ENCODE assay signal across 5 worm cellular contexts in genomic region chrX:5669733-5670132, ce11.
TF ChIP-seq lines count a peak whose summit lies in the region.

No protein-coding gene starts in this region.

TF ChIP-seq in whole organism, L1 larva, 84 proteins besides CTCF, POLR2A, EP300 and RAD21:
- TF ChIP-seq nhr-19 (GFP tag; conservative IDR thresholded peaks at IDR 0.05; lab: Robert Waterston, UW): no peak
- TF ChIP-seq mdl-1 (tag; optimal IDR thresholded peaks at IDR 0.05; lab: Kevin White, UChicago): no peak
- TF ChIP-seq ama-1 (optimal IDR thresholded peaks at IDR 0.05; lab: Kevin White, UChicago): no peak
- TF ChIP-seq sup-37 (GFP tag; optimal IDR thresholded peaks at IDR 0.05; lab: Kevin White, UChicago): no peak
- TF ChIP-seq blmp-1 (tag; optimal IDR thresholded peaks at IDR 0.05; lab: Kevin White, UChicago): no peak
- TF ChIP-seq lin-14 (GFP tag; optimal IDR thresholded peaks at IDR 0.05; lab: Kevin White, UChicago): peak; percentile 7
- TF ChIP-seq mep-1 (tag; optimal IDR thresholded peaks at IDR 0.05; lab: Kevin White, UChicago): no peak
- TF ChIP-seq lin-35 (GFP tag; optimal IDR thresholded peaks at IDR 0.05; lab: Kevin White, UChicago): no peak
- peak; percentile 69 for TF ChIP-seq elt-2 (tag; optimal IDR thresholded peaks at IDR 0.05; lab: Kevin White, UChicago)

TF ChIP-seq in whole organism, L2 larva, 48 proteins besides CTCF, POLR2A, EP300 and RAD21:
- TF ChIP-seq nhr-23 (tag; optimal IDR thresholded peaks at IDR 0.05; lab: Kevin White, UChicago) (no peak), fos-1 (tag; optimal IDR thresholded peaks at IDR 0.05; lab: Kevin White, UChicago) (peak; percentile 65), ztf-4 (tag; optimal IDR thresholded peaks at IDR 0.05; lab: Kevin White, UChicago) (no peak), R02D3.7 (tag; optimal IDR thresholded peaks at IDR 0.05; lab: Kevin White, UChicago) (no peak)
TF ChIP-seq in whole organism, L2 larva: peak in this region for 1.

TF ChIP-seq in whole organism, L3 larva, 47 proteins besides CTCF, POLR2A, EP300 and RAD21:
- TF ChIP-seq tbx-2 (tag; optimal IDR thresholded peaks at IDR 0.05; lab: Kevin White, UChicago) (no peak), pqm-1 (tag; optimal IDR thresholded peaks at IDR 0.05; lab: Kevin White, UChicago) (peak; percentile 45), jun-1 (tag; optimal IDR thresholded peaks at IDR 0.05; lab: Kevin White, UChicago) (peak; percentile 17), pha-4 (tag; optimal IDR thresholded peaks at IDR 0.05; lab: Kevin White, UChicago) (peak; percentile 41), elt-2 (tag; optimal IDR thresholded peaks at IDR 0.05; lab: Kevin White, UChicago) (peak; percentile 82), nhr-23 (tag; optimal IDR thresholded peaks at IDR 0.05; lab: Kevin White, UChicago) (no peak)

TF ChIP-seq in whole organism, L4 larva, 104 proteins besides CTCF, POLR2A, EP300 and RAD21 (continues in another document):
- TF ChIP-seq hlh-11 (tag; optimal IDR thresholded peaks at IDR 0.05; lab: Kevin White, UChicago) (peak; percentile 69), daf-8 (GFP tag; IDR thresholded peaks at IDR 0.05; lab: Robert Waterston, UW) (no peak), nhr-102 (tag; optimal IDR thresholded peaks at IDR 0.05; lab: Kevin White, UChicago) (no peak), php-3 (GFP tag; IDR thresholded peaks at IDR 0.05; lab: Robert Waterston, UW) (no peak), lim-7 (GFP tag; IDR thresholded peaks at IDR 0.05; lab: Robert Waterston, UW) (no peak), nhr-28 (tag; optimal IDR thresholded peaks at IDR 0.05; lab: Kevin White, UChicago) (peak; percentile 74), tra-1 (GFP tag; IDR thresholded peaks at IDR 0.05; lab: Robert Waterston, UW) (no peak), pqm-1 (tag; optimal IDR thresholded peaks at IDR 0.05; lab: Kevin White, UChicago) (peak; percentile 92), nhr-25 (tag; optimal IDR thresholded peaks at IDR 0.05; lab: Kevin White, UChicago; ENCODE audit: borderline replicate concordance, insufficient read depth) (no peak), dpl-1 (GFP tag; optimal IDR thresholded peaks at IDR 0.05; lab: Kevin White, UChicago) (no peak), nhr-6 (tag; optimal IDR thresholded peaks at IDR 0.05; lab: Kevin White, UChicago) (peak; percentile 15), ceh-20 (GFP tag; IDR thresholded peaks at IDR 0.05; lab: Robert Waterston, UW) (no peak), ceh-62 (tag; optimal IDR thresholded peaks at IDR 0.05; lab: Kevin White, UChicago) (no peak), daf-16 (GFP tag; optimal IDR thresholded peaks at IDR 0.05; lab: Kevin White, UChicago) (no peak), daf-16 (tag; optimal IDR thresholded peaks at IDR 0.05; lab: Kevin White, UChicago) (peak; percentile 81), dve-1 (tag; optimal IDR thresholded peaks at IDR 0.05; lab: Kevin White, UChicago; ENCODE audit: insufficient read depth) (peak; percentile 23), gei-8 (GFP tag; optimal IDR thresholded peaks at IDR 0.05; lab: Kevin White, UChicago) (no peak), ceh-44 (GFP tag; IDR thresholded peaks at IDR 0.05; lab: Robert Waterston, UW) (no peak), arid-1 (GFP tag; conservative IDR thresholded peaks at IDR 0.05; lab: Robert Waterston, UW) (no peak), spr-1 (tag; optimal IDR thresholded peaks at IDR 0.05; lab: Kevin White, UChicago) (no peak), madf-9 (GFP tag; conservative IDR thresholded peaks at IDR 0.05; lab: Robert Waterston, UW) (no peak), Y48G9A.11 (GFP tag; IDR thresholded peaks at IDR 0.05; lab: Robert Waterston, UW) (no peak), lin-29 (GFP tag; IDR thresholded peaks at IDR 0.05; lab: Robert Waterston, UW) (no peak), ZK546.5 (tag; optimal IDR thresholded peaks at IDR 0.05; lab: Kevin White, UChicago) (no peak), nhr-41 (GFP tag; IDR thresholded peaks at IDR 0.05; lab: Robert Waterston, UW) (peak; percentile 42; the same call in 1 of the 2 replicates), D1046.2 (GFP tag; IDR thresholded peaks at IDR 0.05; lab: Robert Waterston, UW) (no peak), lin-13 (GFP tag; optimal IDR thresholded peaks at IDR 0.05; lab: Kevin White, UChicago) (no peak), nhr-77 (tag; optimal IDR thresholded peaks at IDR 0.05; lab: Kevin White, UChicago) (peak; percentile 1), R02D3.7 (tag; optimal IDR thresholded peaks at IDR 0.05; lab: Kevin White, UChicago) (no peak), mdl-1 (tag; optimal IDR thresholded peaks at IDR 0.05; lab: Kevin White, UChicago) (no peak), hlh-30 (tag; optimal IDR thresholded peaks at IDR 0.05; lab: Kevin White, UChicago; ENCODE audit: insufficient read depth) (no peak), Y75B8A.6 (GFP tag; IDR thresholded peaks at IDR 0.05; lab: Robert Waterston, UW) (no peak), dmd-6 (GFP tag; IDR thresholded peaks at IDR 0.05; lab: Robert Waterston, UW) (peak; percentile 71), ceh-28 (tag; optimal IDR thresholded peaks at IDR 0.05; lab: Kevin White, UChicago) (no peak), duxl-1 (tag; optimal IDR thresholded peaks at IDR 0.05; lab: Kevin White, UChicago; ENCODE audit: poor library complexity) (no peak), lir-3 (tag; optimal IDR thresholded peaks at IDR 0.05; lab: Kevin White, UChicago) (no peak), zip-11 (GFP tag; IDR thresholded peaks at IDR 0.05; lab: Robert Waterston, UW) (no peak), zip-2 (tag; optimal IDR thresholded peaks at IDR 0.05; lab: Kevin White, UChicago) (no peak), ctbp-1 (GFP tag; IDR thresholded peaks at IDR 0.05; lab: Robert Waterston, UW) (no peak)

TF ChIP-seq in whole organism, young adult, 124 proteins besides CTCF, POLR2A, EP300 and RAD21:
- TF ChIP-seq repo-1 (tag; optimal IDR thresholded peaks at IDR 0.05; lab: Kevin White, UChicago) (no peak), nhr-80 (tag; optimal IDR thresholded peaks at IDR 0.05; lab: Kevin White, UChicago) (peak; percentile 92), hmg-1.2 (GFP tag; IDR thresholded peaks at IDR 0.05; lab: Robert Waterston, UW) (no peak), ztf-28 (GFP tag; IDR thresholded peaks at IDR 0.05; lab: Robert Waterston, UW) (no peak), ztf-3 (GFP tag; optimal IDR thresholded peaks at IDR 0.05; lab: Kevin White, UChicago) (no peak), egl-18 (GFP tag; IDR thresholded peaks at IDR 0.05; lab: Robert Waterston, UW) (no peak), mxl-1 (tag; optimal IDR thresholded peaks at IDR 0.05; lab: Kevin White, UChicago) (no peak), Y53G8AR.9 (GFP tag; conservative IDR thresholded peaks at IDR 0.05; lab: Robert Waterston, UW) (no peak), ama-1 (optimal IDR thresholded peaks at IDR 0.05; lab: Kevin White, UChicago) (no peak), ama-1 (GFP tag; optimal IDR thresholded peaks at IDR 0.05; lab: Kevin White, UChicago) (no peak), dox-1 (GFP tag; IDR thresholded peaks at IDR 0.05; lab: Robert Waterston, UW) (peak; percentile 62), Y79H2A.3 (GFP tag; conservative IDR thresholded peaks at IDR 0.05; lab: Robert Waterston, UW) (no peak), hmg-20 (GFP tag; IDR thresholded peaks at IDR 0.05; lab: Robert Waterston, UW) (no peak)
